Worm (Caenorhabditis elegans) whole organism, L4/young adult: ENCODE data around the gene fcmt-1.

ENCODE experiments used
- W03F9.2 ChIP-seq: fragments of 150-350 bp; optimal IDR thresholded peaks from 2 replicates; lab custom pipeline; 2014; ENCODE audit warnings: missing biosample characterization, missing genetic modification characterization
- him-1 ChIP-seq: sonication (generic microtip); optimal IDR thresholded peaks from 2 replicates; lab custom pipeline; 2016; ENCODE audit warnings: missing genotype, missing genetic modification reagents, missing genetic modification characterization, missing compliant biosample characterization

ce11 chrII:11753186-11753585 lies 43.8 kb upstream of the fcmt-1 start:
- TF ChIP-seq him-1 (no peak), W03F9.2 (tag; lab: Kevin White, UChicago) (no peak)
